Fruit fly (Drosophila melanogaster) Kc167 (cell line): ENCODE results near the gene Tap42.

Source experiments
- Myc ChIP-seq: fragments of >200 bp; optimal IDR thresholded peaks from 2 replicates; lab custom pipeline; 2017; ENCODE audit warnings: missing external identifiers
- Sin3A ChIP-seq: fragments of >200 bp; optimal IDR thresholded peaks from 2 replicates; lab custom pipeline; 2018; ENCODE audit warnings: missing external identifiers
- h ChIP-seq: fragments of >200 bp; optimal IDR thresholded peaks from 3 replicates; lab custom pipeline; 2018; ENCODE audit warnings: missing external identifiers
- insv ChIP-seq: fragments of >200 bp; optimal IDR thresholded peaks from 3 replicates; lab custom pipeline; 2018; ENCODE audit warnings: missing external identifiers
- psq ChIP-seq: fragments of >200 bp; optimal IDR thresholded peaks from 2 replicates; lab custom pipeline; 2017; ENCODE audit warnings: missing external identifiers
- ttk ChIP-seq: sonication (Bioruptor generic); optimal IDR thresholded peaks from 2 replicates; lab custom pipeline; 2017; ENCODE audit warnings: missing external identifiers

Tap42 gene

DNA sequence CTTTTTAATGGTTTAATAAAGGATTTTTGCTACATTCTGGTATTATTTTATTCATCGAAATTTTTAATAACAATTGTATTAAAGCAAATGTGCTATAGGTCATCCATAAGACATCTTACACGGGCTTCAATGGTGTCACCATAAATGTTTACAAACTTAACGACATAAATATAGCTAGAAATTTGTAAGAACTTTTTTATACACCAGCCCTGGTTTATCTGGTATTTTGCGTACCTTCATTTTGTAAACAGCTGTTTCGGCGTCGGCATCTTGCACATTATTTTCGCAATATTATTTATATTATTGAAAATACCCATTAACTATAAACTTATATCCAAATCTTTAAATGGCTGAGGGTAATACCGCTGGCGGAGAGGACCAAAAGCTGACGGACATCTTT is at the start of gene Tap42:
Gene Tap42 (plus strand): TSS at position 240 of the 400 bp plus-strand sequence.
- TF ChIP-seq insv (lab: Kevin White, UChicago) (no peak), h (lab: Kevin White, UChicago) (no peak), psq (lab: Kevin White, UChicago) (no peak), Sin3A (lab: Kevin White, UChicago) (no peak), ttk (no peak), Myc (lab: Kevin White, UChicago) (no peak)

DNA sequence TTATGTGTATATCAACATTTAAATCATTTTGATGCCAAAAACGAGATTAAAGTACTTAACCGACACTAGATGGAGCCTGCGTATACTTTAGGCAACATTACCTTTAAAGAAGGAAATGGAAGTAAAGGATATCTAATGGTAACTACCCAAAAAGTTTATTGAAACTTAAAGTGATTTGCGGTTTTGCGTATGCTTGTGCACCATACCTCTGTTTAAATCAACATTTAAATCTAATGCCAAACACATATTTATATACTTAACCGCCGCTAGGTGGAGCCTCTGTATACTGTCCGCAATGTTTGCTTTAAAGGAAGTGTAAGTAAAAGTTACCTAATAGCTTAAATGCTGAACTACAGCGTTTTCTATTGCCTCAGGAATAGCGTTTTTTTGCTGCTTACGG is 41.6 kb upstream of the Tap42 start:
- TF ChIP-seq h (lab: Kevin White, UChicago) (no peak), ttk (no peak), insv (lab: Kevin White, UChicago) (no peak), Myc (lab: Kevin White, UChicago) (no peak), Sin3A (lab: Kevin White, UChicago) (no peak), psq (lab: Kevin White, UChicago) (no peak)

DNA sequence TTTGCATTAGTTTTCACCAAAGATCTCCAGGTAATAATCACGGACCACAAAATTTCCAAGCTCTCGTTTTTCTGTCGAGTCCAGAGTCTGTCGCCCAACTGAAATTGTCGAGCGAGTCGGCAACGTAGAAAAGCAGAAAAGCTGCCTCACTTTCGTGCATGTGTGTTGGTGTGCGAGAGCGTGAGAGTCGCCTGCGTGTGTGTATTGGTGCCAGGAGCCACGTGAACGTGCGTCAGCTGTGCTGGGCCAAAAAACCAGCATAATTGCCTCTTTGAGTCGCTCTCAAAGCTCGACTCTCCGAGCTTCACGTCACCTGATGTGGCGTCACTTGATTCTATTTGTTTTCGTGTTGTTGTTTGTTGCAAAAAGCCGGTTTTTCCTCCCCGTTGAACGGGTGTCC is 36.4 kb upstream of the Tap42 start, which contains the start of gene hbt:
Gene hbt (minus strand): TSS at position 101 of the 400 bp plus-strand sequence.
- TF ChIP-seq insv (lab: Kevin White, UChicago) (no peak), Myc (lab: Kevin White, UChicago) (no peak)

DNA sequence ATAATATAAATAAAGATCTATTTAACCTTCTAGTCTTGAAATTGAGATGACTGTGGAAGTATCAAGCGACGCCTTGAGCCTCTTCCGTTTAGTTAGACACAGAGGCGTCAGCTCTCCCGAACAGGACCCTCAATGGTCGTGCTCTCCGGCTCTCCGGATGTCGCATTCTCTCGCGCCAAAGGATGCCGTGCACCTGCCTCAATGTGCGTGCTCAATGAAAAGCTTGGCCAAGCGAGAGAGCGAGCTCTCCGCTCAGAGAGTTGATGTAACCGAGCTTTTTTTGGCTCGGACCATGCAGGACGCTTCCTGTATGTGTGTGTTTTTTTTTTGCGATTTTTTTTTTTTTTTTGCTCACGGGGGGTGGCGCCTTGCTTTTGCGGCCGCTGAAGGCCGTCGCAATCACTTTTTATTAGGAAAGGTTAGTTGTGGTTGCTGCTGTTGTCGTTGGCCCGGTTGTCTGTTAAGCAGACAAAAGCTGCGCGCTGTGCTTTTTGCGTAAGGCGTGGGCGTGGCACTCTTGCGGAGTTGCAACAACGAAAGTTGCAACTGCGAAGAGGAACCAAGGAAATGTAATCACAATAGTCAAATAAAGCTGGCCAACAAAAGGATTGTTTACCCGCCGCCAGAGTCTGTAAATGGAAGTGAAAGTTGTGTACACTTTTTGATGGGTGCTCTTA is 35.4 kb upstream of the Tap42 start:
- TF ChIP-seq Sin3A (lab: Kevin White, UChicago): no peak
- no peak for TF ChIP-seq ttk
- TF ChIP-seq h (lab: Kevin White, UChicago): no peak
- no peak for TF ChIP-seq psq (lab: Kevin White, UChicago)
- no peak for TF ChIP-seq Myc (lab: Kevin White, UChicago)
- TF ChIP-seq insv (lab: Kevin White, UChicago): no peak

DNA sequence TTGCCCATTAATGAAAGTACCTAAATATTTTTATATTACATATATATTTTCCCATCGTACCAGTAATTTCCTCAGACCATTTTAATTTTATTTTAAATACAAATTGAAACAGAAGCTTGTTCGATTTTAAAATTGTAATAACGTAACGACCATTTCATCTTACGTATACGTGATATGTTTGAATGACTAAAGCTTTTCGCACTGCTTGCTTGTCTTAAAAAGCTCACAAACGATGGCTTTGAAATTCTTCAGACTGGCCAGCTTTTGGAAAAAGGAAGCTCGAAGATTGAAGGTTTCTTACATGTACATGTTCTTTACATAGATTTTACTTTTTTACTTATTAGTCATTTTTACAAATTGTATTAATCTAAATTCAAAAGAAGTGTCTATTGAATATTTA is 34.7 kb upstream of the Tap42 start:
- TF ChIP-seq ttk: no peak
- TF ChIP-seq insv (lab: Kevin White, UChicago): no peak
- no peak for TF ChIP-seq psq (lab: Kevin White, UChicago)
- no peak for TF ChIP-seq h (lab: Kevin White, UChicago)
- TF ChIP-seq Sin3A (lab: Kevin White, UChicago): no peak
- TF ChIP-seq Myc (lab: Kevin White, UChicago): no peak

DNA sequence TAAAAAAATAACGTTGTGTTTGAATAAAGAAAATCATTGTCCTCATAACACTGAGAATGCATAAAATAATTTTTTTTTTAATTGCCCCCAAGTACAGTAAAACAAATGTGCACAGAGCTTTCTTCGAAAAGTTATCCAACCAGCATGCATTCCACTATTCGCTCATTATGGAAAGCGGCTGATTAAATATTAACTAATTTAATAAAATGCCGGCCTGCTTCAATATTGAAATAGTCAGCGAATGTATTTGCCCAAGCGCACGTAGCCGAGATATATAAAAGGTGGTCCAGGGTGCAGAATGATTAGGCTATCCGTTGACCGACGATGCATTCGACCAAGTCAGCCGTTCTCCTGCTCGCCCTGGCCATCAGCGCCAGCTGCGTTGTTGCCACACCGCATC is 19.9 kb upstream of the Tap42 start, which contains the start of gene CG16826:
Gene CG16826 (plus strand): TSS at position 301 of the 400 bp plus-strand sequence.
- TF ChIP-seq ttk (no peak), h (lab: Kevin White, UChicago) (no peak), Myc (lab: Kevin White, UChicago) (no peak)

DNA sequence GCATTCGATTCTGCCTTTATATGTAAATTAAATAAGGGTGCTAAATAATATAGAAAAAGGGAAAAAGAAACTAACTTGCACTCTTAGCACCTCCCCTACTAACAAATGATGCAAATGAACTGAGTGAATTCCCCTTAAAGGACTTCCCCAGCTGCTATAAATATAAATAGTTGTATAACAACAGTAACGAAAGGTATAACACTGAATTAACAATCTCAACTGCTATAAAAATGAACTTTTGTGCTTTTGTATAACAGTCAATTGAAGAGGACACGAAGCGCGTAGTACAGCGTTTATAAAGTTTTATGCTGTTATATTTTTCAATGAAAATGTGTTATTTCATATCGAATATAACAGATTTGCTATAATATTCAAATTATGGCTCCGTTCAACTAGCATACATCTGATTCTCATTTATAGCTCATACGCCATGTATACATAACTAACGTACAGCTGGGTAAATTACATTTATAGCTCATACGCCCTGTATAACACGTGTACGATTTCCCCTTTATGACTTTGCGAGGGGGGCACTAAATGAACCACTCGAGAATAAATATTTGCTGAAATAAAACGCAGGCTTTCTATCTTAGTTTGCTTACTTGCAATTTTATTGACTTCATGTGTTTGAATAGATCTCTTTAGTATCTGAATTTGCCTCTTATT is 18.0 kb upstream of the Tap42 start:
- TF ChIP-seq ttk (no peak), psq (lab: Kevin White, UChicago) (no peak), Sin3A (lab: Kevin White, UChicago) (no peak), insv (lab: Kevin White, UChicago) (no peak), h (lab: Kevin White, UChicago) (no peak), Myc (lab: Kevin White, UChicago) (no peak)

DNA sequence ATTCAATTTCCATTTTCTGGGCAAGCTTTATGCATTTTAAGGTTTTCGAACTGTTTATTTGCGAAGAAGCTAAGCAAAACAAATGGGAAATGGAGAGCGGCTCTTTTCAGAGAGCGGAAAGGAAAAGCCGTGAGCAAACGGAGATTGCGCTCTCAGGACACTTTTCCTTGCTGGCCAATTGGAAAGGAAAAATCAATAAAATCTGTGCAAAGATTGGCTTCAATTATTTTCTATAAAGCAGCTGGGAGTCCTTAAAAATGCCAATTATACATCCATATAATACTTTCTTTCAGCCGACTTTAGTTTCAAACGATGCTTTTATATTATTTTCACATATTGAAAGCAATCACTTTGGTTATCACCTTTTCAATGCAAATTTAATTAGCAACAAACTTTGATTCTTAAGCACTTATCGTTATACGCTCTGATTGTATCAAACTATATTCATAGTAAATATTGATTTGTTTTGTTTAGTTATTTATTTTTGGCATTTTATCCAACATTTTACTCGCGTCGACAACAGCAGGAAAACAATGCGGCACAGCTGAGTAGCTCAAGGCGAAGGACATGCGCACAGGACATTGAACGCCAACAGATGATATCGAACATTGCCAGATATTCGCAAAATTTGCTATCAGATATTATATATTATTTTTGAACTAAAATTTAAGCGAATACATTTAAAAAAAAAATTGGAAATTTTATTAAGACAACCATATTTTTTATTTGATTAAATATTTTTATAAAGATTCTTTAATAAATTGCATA is 12.7 kb upstream of the Tap42 start, which contains the start of gene CG9395:
Gene CG9395 (minus strand): TSS at position 494 of the 768 bp plus-strand sequence.
- TF ChIP-seq h (lab: Kevin White, UChicago): no peak
- TF ChIP-seq psq (lab: Kevin White, UChicago): no peak
- TF ChIP-seq Myc (lab: Kevin White, UChicago): no peak
- TF ChIP-seq Sin3A (lab: Kevin White, UChicago): no peak
- TF ChIP-seq ttk: no peak

DNA sequence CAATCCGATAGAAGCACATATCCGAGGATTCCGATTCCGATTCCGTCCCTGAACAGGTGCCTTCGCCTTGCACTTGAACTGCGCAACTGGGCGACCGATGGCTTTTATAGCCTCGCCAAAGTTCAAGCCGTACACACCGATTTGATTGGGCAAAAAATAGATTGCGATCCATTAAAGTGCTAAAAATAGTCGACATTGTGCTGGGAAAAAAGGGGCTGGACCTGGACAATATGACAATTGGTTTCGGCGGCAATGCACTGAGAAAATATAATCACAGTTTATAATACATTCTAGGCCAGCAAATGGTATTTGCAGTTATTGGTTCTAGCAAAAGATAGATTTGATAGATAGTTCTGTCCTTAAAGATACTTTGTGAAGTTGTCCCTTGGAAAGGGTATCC is 6.0 kb upstream of the Tap42 start, which contains the start of gene CG9377:
Gene CG9377 (minus strand): TSS at position 101 of the 400 bp plus-strand sequence.
- TF ChIP-seq insv (lab: Kevin White, UChicago) (no peak), Sin3A (lab: Kevin White, UChicago) (no peak), h (lab: Kevin White, UChicago) (no peak), ttk (no peak), psq (lab: Kevin White, UChicago) (no peak), Myc (lab: Kevin White, UChicago) (no peak)

DNA sequence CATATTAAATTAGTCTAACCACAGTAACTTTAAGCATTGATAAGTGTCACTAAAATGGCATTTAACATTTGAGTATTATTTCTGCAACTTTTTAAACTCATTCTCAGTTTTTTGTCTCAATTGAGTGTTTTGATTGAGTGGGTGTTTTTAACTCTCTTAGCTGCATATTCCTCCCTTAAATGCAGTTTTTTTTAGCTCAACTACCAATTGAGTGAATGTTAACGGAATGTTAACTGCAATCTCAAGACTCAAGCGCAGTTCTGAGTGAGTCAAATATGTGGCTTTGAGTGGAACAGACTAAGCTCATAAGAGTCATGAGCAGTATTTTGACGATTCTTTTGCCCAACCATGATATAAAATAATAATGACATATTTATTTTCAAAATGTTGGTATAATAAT is 4.5 kb upstream of the Tap42 start:
- TF ChIP-seq ttk (no peak), psq (lab: Kevin White, UChicago) (no peak), Myc (lab: Kevin White, UChicago) (no peak), Sin3A (lab: Kevin White, UChicago) (no peak), h (lab: Kevin White, UChicago) (no peak), insv (lab: Kevin White, UChicago) (no peak)

DNA sequence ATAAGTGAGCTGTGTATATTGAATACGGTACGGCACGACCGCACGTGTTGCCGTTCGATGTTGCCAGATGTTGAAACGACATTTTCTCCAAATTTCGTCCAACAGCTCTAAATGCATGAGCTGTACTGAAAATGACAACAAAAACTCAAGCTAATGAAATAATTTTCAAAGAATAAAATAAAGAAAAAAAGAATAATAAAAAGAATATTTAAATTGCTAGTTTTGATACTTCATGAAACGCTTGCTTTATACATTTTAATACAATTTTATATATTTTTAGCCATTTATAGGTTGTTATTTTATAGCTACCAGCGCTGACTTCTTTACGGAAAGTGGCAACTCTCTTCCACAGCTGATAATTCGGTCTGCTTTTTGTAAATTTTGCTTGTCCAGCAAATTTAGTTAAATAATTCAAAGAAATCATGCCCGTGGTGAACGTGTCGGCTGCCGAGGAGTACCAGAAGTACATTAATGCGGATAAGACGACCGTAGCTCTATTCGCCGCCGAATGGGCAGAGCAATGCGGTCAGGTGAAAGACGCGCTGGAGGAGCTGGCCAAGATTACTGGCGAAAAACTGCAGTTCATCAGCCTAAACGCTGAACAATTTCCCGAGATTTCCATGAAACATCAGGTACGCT is 1.2 kb upstream of the Tap42 start, which contains the start of the genes Nnp-1 and Grx3:
Gene Nnp-1 (minus strand): TSS at position 81 of the 639 bp plus-strand sequence.
Gene Grx3 (plus strand): TSS at position 339 of the 639 bp plus-strand sequence.
- TF ChIP-seq psq (lab: Kevin White, UChicago): no peak
- TF ChIP-seq Myc (lab: Kevin White, UChicago): no peak
- no peak for TF ChIP-seq insv (lab: Kevin White, UChicago)
- no peak for TF ChIP-seq ttk
- TF ChIP-seq Sin3A (lab: Kevin White, UChicago): no peak
- TF ChIP-seq h (lab: Kevin White, UChicago): no peak
